Fruit fly (Drosophila melanogaster) whole organism, embryonic: Measurements from ENCODE around the gene nol.

Experiments
- Abd-B ChIP-seq: fragments of 200-800 bp; sonication (Bioruptor generic); optimal IDR thresholded peaks from 2 replicates; lab custom pipeline; 2018; ENCODE audit warnings: missing biosample characterization, mild to moderate bottlenecking, missing genetic modification characterization, moderate library complexity
- B-H1 ChIP-seq: fragments of 200-800 bp; sonication (Bioruptor generic); IDR thresholded peaks from 3 replicates; pipeline ENCODE4 v1.3.6; 2022; ENCODE audit warnings: missing biosample characterization, missing genetic modification characterization
- B-H2 ChIP-seq: fragments of 200-800 bp; sonication (Bioruptor generic); optimal IDR thresholded peaks from 2 replicates; lab custom pipeline; 2018; ENCODE audit warnings: missing biosample characterization, mild to moderate bottlenecking, missing genetic modification characterization
- CG10147 ChIP-seq: fragments of 200-800 bp; sonication (Bioruptor generic); optimal IDR thresholded peaks from 2 replicates; lab custom pipeline; 2019; ENCODE audit warnings: missing biosample characterization, mild to moderate bottlenecking, missing genetic modification characterization, moderate library complexity
- CG1024 ChIP-seq: fragments of 200-800 bp; sonication (Bioruptor generic); IDR thresholded peaks from 2 replicates; pipeline ENCODE4 v1.3.6; 2022; ENCODE audit warnings: missing biosample characterization, missing genetic modification characterization
- CG10321 ChIP-seq: fragments of 200-800 bp; sonication (Bioruptor generic); IDR thresholded peaks from 2 replicates; pipeline ENCODE4 v1.3.6; 2022; ENCODE audit warnings: missing biosample characterization, missing genetic modification characterization
- CG11695 ChIP-seq: fragments of 200-800 bp; sonication (Bioruptor generic); IDR thresholded peaks from 3 replicates; pipeline ENCODE4 v1.3.6; 2022; ENCODE audit warnings: missing biosample characterization, missing genetic modification characterization
- CG13287 ChIP-seq: fragments of 200-800 bp; sonication (Bioruptor generic); IDR thresholded peaks from 2 replicates; pipeline ENCODE4 v1.3.6; 2022; ENCODE audit warnings: missing biosample characterization, missing genetic modification characterization; ENCODE audit not compliant: partially characterized antibody
- CG14050 ChIP-seq: fragments of 200-800 bp; sonication (Bioruptor generic); IDR thresholded peaks from 3 replicates; pipeline ENCODE4 v1.3.6; 2022; ENCODE audit warnings: missing biosample characterization, missing genetic modification characterization
- CG1529 ChIP-seq: fragments of 200-800 bp; sonication (Bioruptor generic); optimal IDR thresholded peaks from 3 replicates; lab custom pipeline; 2018; ENCODE audit warnings: missing biosample characterization, missing genetic modification characterization
- CG18011 ChIP-seq: fragments of 200-800 bp; sonication (Bioruptor generic); optimal IDR thresholded peaks from 2 replicates; lab custom pipeline; 2017; ENCODE audit warnings: missing biosample characterization, missing genetic modification characterization, mild to moderate bottlenecking, moderate library complexity, missing genotype
- CG18599 ChIP-seq: fragments of 200-800 bp; sonication (Bioruptor generic); optimal IDR thresholded peaks from 3 replicates; lab custom pipeline; 2017; ENCODE audit warnings: missing biosample characterization, missing genetic modification characterization, mild to moderate bottlenecking, moderate library complexity, missing genetic modification reagents
- CG2116 ChIP-seq: fragments of 200-800 bp; sonication (Bioruptor generic); optimal IDR thresholded peaks from 3 replicates; lab custom pipeline; 2018; ENCODE audit warnings: missing biosample characterization, mild to moderate bottlenecking, missing genetic modification characterization
- CG2120 ChIP-seq: fragments of 200-800 bp; sonication (Bioruptor generic); optimal IDR thresholded peaks from 3 replicates; lab custom pipeline; 2016; ENCODE audit warnings: missing biosample characterization, missing genetic modification characterization
- CG31365 ChIP-seq: fragments of 200-800 bp; sonication (Bioruptor generic); optimal IDR thresholded peaks from 2 replicates; lab custom pipeline; 2018; ENCODE audit warnings: missing biosample characterization, mild to moderate bottlenecking, missing genetic modification characterization
- CG31388 ChIP-seq: fragments of 200-800 bp; sonication (Bioruptor generic); optimal IDR thresholded peaks from 2 replicates; lab custom pipeline; 2016; ENCODE audit warnings: missing biosample characterization, missing genetic modification characterization
- CG3163 ChIP-seq: fragments of 200-800 bp; sonication (Bioruptor generic); optimal IDR thresholded peaks from 3 replicates; lab custom pipeline; 2016; ENCODE audit warnings: missing biosample characterization, missing genetic modification characterization
- CG6654 ChIP-seq: fragments of 200-800 bp; sonication (Bioruptor generic); optimal IDR thresholded peaks from 2 replicates; lab custom pipeline; 2017; ENCODE audit warnings: missing biosample characterization, mild to moderate bottlenecking, missing genetic modification characterization
- CG9609 ChIP-seq: fragments of 200-800 bp; sonication (Bioruptor generic); optimal IDR thresholded peaks from 3 replicates; lab custom pipeline; 2016; ENCODE audit warnings: missing biosample characterization, missing genetic modification characterization
- D19A ChIP-seq: fragments of 200-800 bp; optimal IDR thresholded peaks from 3 replicates; lab custom pipeline; 2019; ENCODE audit warnings: missing biosample characterization, mild to moderate bottlenecking, missing genetic modification characterization, moderate library complexity
- Dek ChIP-seq: fragments of 200-800 bp; sonication (Bioruptor generic); optimal IDR thresholded peaks from 3 replicates; lab custom pipeline; 2019; ENCODE audit warnings: missing biosample characterization, mild to moderate bottlenecking, missing genetic modification characterization, moderate library complexity
- Dip3 ChIP-seq: fragments of 200-800 bp; sonication (Bioruptor generic); optimal IDR thresholded peaks from 3 replicates; lab custom pipeline; 2016; ENCODE audit warnings: missing biosample characterization, missing genetic modification characterization
- HLH4C ChIP-seq: fragments of 200-800 bp; sonication (Bioruptor generic); IDR thresholded peaks from 3 replicates; pipeline ENCODE4 v1.3.6; 2022; ENCODE audit warnings: missing biosample characterization, missing genetic modification characterization; ENCODE audit not compliant: partially characterized antibody
- HLH54F ChIP-seq: fragments of 200-800 bp; sonication (Bioruptor generic); optimal IDR thresholded peaks from 3 replicates; lab custom pipeline; 2016; ENCODE audit warnings: missing biosample characterization, missing genetic modification characterization
- Hmr ChIP-seq: fragments of 200-800 bp; sonication (Bioruptor generic); optimal IDR thresholded peaks from 3 replicates; lab custom pipeline; 2017; ENCODE audit warnings: mild to moderate bottlenecking, missing biosample characterization, missing genetic modification reagents, missing genetic modification characterization
- Max ChIP-seq: fragments of 200-800 bp; sonication (Bioruptor generic); optimal IDR thresholded peaks from 2 replicates; lab custom pipeline; 2016; ENCODE audit warnings: missing biosample characterization, mild to moderate bottlenecking, missing genetic modification characterization
- Meics ChIP-seq: fragments of 200-800 bp; sonication (Bioruptor generic); optimal IDR thresholded peaks from 2 replicates; lab custom pipeline; 2017; ENCODE audit warnings: missing biosample characterization, mild to moderate bottlenecking, missing genetic modification characterization
- NC2α ChIP-seq: fragments of 200-800 bp; sonication (Bioruptor generic); optimal IDR thresholded peaks from 2 replicates; lab custom pipeline; 2016; ENCODE audit warnings: missing biosample characterization, missing genetic modification characterization
- Usf ChIP-seq: fragments of 200-800 bp; sonication (Bioruptor generic); optimal IDR thresholded peaks from 2 replicates; lab custom pipeline; 2017; ENCODE audit warnings: missing genotype, missing biosample characterization, missing genetic modification characterization
- abd-A ChIP-seq: fragments of 200-800 bp; sonication (Bioruptor generic); optimal IDR thresholded peaks from 3 replicates; lab custom pipeline; 2019; ENCODE audit warnings: missing biosample characterization, mild to moderate bottlenecking, missing genetic modification characterization, moderate library complexity
- cato ChIP-seq: fragments of 200-800 bp; sonication (Bioruptor generic); optimal IDR thresholded peaks from 2 replicates; lab custom pipeline; 2016; ENCODE audit warnings: missing biosample characterization, missing genetic modification characterization, borderline replicate concordance
- chif ChIP-seq, 2 experiments: fragments of 200-800 bp; sonication (Bioruptor generic); optimal IDR thresholded peaks; 3 replicates each; lab custom pipeline; 2016; ENCODE audit warnings: missing biosample characterization in 2 of 2, missing genetic modification characterization in 2 of 2
- disco-r ChIP-seq: fragments of 200-800 bp; sonication (Bioruptor generic); optimal IDR thresholded peaks from 2 replicates; lab custom pipeline; 2016; ENCODE audit warnings: missing biosample characterization, missing genetic modification characterization
- ems ChIP-seq: fragments of 200-800 bp; sonication (Bioruptor generic); optimal IDR thresholded peaks from 3 replicates; lab custom pipeline; 2016; ENCODE audit warnings: missing biosample characterization, missing genetic modification characterization
- eyg ChIP-seq: fragments of 200-800 bp; sonication (Bioruptor generic); optimal IDR thresholded peaks from 3 replicates; lab custom pipeline; 2016; ENCODE audit warnings: missing biosample characterization, missing genetic modification characterization
- gsb-n ChIP-seq: fragments of 200-800 bp; sonication (Bioruptor generic); optimal IDR thresholded peaks from 3 replicates; lab custom pipeline; 2018; ENCODE audit warnings: missing biosample characterization, mild to moderate bottlenecking, missing genetic modification characterization
- jumu ChIP-seq: fragments of 200-800 bp; sonication (Bioruptor generic); optimal IDR thresholded peaks from 3 replicates; lab custom pipeline; 2016; ENCODE audit warnings: missing biosample characterization, missing genetic modification characterization
- klu ChIP-seq: fragments of 200-800 bp; sonication (Bioruptor generic); IDR thresholded peaks from 2 replicates; pipeline ENCODE4 v1.3.6; 2022; ENCODE audit warnings: missing biosample characterization, missing genetic modification characterization
- odd ChIP-seq: fragments of 200-800 bp; sonication (Bioruptor generic); optimal IDR thresholded peaks from 2 replicates; lab custom pipeline; 2017; ENCODE audit warnings: missing biosample characterization, mild to moderate bottlenecking, missing genetic modification characterization
- pnt ChIP-seq: fragments of 200-800 bp; sonication (Bioruptor generic); optimal IDR thresholded peaks from 3 replicates; lab custom pipeline; 2016; ENCODE audit warnings: missing biosample characterization, missing genetic modification characterization
- row ChIP-seq: fragments of 200-800 bp; sonication (Bioruptor generic); IDR thresholded peaks from 3 replicates; pipeline ENCODE4 v1.3.6; 2022; ENCODE audit warnings: missing biosample characterization, missing genetic modification characterization
- salm ChIP-seq: fragments of 200-800 bp; sonication (Bioruptor generic); optimal IDR thresholded peaks from 2 replicates; lab custom pipeline; 2018; ENCODE audit warnings: missing biosample characterization, mild to moderate bottlenecking, missing genetic modification characterization
- slou ChIP-seq: fragments of 200-800 bp; sonication (Bioruptor generic); optimal IDR thresholded peaks from 3 replicates; lab custom pipeline; 2016; ENCODE audit warnings: missing biosample characterization, missing genetic modification characterization
- tgo ChIP-seq: fragments of 200-800 bp; sonication (Bioruptor generic); IDR thresholded peaks from 3 replicates; pipeline ENCODE4 v1.3.6; 2022; ENCODE audit warnings: missing biosample characterization, missing genetic modification characterization
- trem ChIP-seq: fragments of 200-800 bp; optimal IDR thresholded peaks from 3 replicates; lab custom pipeline; 2019; ENCODE audit warnings: missing biosample characterization, mild to moderate bottlenecking, missing genetic modification characterization, moderate library complexity
- trh ChIP-seq: fragments of 200-800 bp; sonication (Bioruptor generic); optimal IDR thresholded peaks from 2 replicates; lab custom pipeline; 2016; ENCODE audit warnings: missing biosample characterization, missing genetic modification characterization
- twi ChIP-seq: fragments of 200-800 bp; optimal IDR thresholded peaks from 2 replicates; lab custom pipeline; 2019; ENCODE audit warnings: missing biosample characterization, mild to moderate bottlenecking, missing genetic modification characterization, moderate library complexity
- wdn ChIP-seq: fragments of 200-800 bp; sonication (Bioruptor generic); IDR thresholded peaks from 2 replicates; pipeline ENCODE4 v1.3.6; 2022; ENCODE audit warnings: missing biosample characterization, missing genetic modification characterization
- zfh2 ChIP-seq: fragments of 200-800 bp; sonication (Bioruptor generic); optimal IDR thresholded peaks from 2 replicates; lab custom pipeline; 2016; ENCODE audit warnings: missing biosample characterization, missing genetic modification characterization

Gene nol

dm6 chr3L:11118627-11119395 lies 11.8 kb upstream of the nol start (continued):
- peak; percentile 53; the same call in 1 of the 2 replicates for TF ChIP-seq CG13287
- TF ChIP-seq wdn, result peak; percentile 51; the same call in 1 of the 2 replicates
- peak; percentile 56 for TF ChIP-seq CG2120 (GFP tag; lab: Kevin White, UChicago)
- TF ChIP-seq CG11695 (GFP tag; lab: Robert Waterston, UW), result peak; percentile 57; the same call in 1 of the 3 replicates
- no peak for TF ChIP-seq HLH4C (GFP tag; lab: Robert Waterston, UW)
- no peak for TF ChIP-seq CG10321 (GFP tag; lab: Robert Waterston, UW)
- TF ChIP-seq CG6654 (GFP tag; lab: Kevin White, UChicago), result no peak
- peak; percentile 37 for TF ChIP-seq salm (tag; lab: Kevin White, UChicago)
- TF ChIP-seq tgo (GFP tag; lab: Robert Waterston, UW), result peak; percentile 27; the same call in 1 of the 3 replicates
- peak; percentile 89 for TF ChIP-seq Hmr
- peak; percentile 74 for TF ChIP-seq Meics (GFP tag; lab: Kevin White, UChicago)
- TF ChIP-seq disco-r (GFP tag; lab: Kevin White, UChicago), result peak; percentile 76
- TF ChIP-seq abd-A (tag; lab: Kevin White, UChicago), result peak; percentile 98
- TF ChIP-seq chif (GFP tag; optimal IDR thresholded peaks at IDR 0.05; lab: Kevin White, UChicago), result peak; percentile 23 to 65
- TF ChIP-seq Dek (tag; lab: Kevin White, UChicago), result peak; percentile 55
- TF ChIP-seq CG18599 (GFP tag; lab: Kevin White, UChicago), result peak; percentile 91
- no peak for TF ChIP-seq zfh2 (GFP tag; lab: Kevin White, UChicago)
- TF ChIP-seq eyg, result peak; percentile 33
- peak; percentile 72 for TF ChIP-seq CG1529 (GFP tag; lab: Kevin White, UChicago)
- peak; percentile 38 for TF ChIP-seq HLH54F
- TF ChIP-seq NC2α, result peak; percentile 69
- TF ChIP-seq B-H1 (GFP tag; lab: Robert Waterston, UW), result no peak
- TF ChIP-seq Dip3 (GFP tag; lab: Kevin White, UChicago), result peak; percentile 31
- peak; percentile 68; the same call in 1 of the 2 replicates for TF ChIP-seq CG1024 (GFP tag; lab: Robert Waterston, UW)
- TF ChIP-seq gsb-n (tag; lab: Kevin White, UChicago), result peak; percentile 57
- TF ChIP-seq CG9609, result peak; percentile 16
- no peak for TF ChIP-seq Abd-B (GFP tag; lab: Kevin White, UChicago)
- peak; percentile 48 for TF ChIP-seq pnt (GFP tag; lab: Kevin White, UChicago)
- TF ChIP-seq Max (GFP tag; lab: Kevin White, UChicago), result peak; percentile 49
- peak; percentile 69 for TF ChIP-seq CG10147 (GFP tag; lab: Kevin White, UChicago)
- peak; percentile 22 for TF ChIP-seq slou (GFP tag; lab: Kevin White, UChicago)
- TF ChIP-seq CG3163 (GFP tag; lab: Kevin White, UChicago), result peak; percentile 72
- no peak for TF ChIP-seq Usf (GFP tag; lab: Kevin White, UChicago)
- no peak for TF ChIP-seq klu
- peak; percentile 58 for TF ChIP-seq odd (GFP tag; lab: Kevin White, UChicago)
- TF ChIP-seq B-H2 (GFP tag; lab: Kevin White, UChicago), result peak; percentile 92
- TF ChIP-seq CG31388 (GFP tag; lab: Kevin White, UChicago), result peak; percentile 5
- TF ChIP-seq ems (GFP tag; lab: Kevin White, UChicago), result peak; percentile 15
- TF ChIP-seq CG2116 (GFP tag; lab: Kevin White, UChicago), result peak; percentile 54
- peak; percentile 54 for TF ChIP-seq twi (tag; lab: Kevin White, UChicago)
- TF ChIP-seq row (GFP tag; lab: Robert Waterston, UW), result peak; percentile 43
- TF ChIP-seq jumu (GFP tag; lab: Kevin White, UChicago), result peak; percentile 39
- no peak for TF ChIP-seq trem (tag; lab: Kevin White, UChicago)
- TF ChIP-seq CG18011 (GFP tag; lab: Kevin White, UChicago), result peak; percentile 23
- TF ChIP-seq trh, result peak; percentile 19
- peak; percentile 48; the same call in 1 of the 3 replicates for TF ChIP-seq CG14050 (GFP tag; lab: Robert Waterston, UW)
- TF ChIP-seq D19A (tag; lab: Kevin White, UChicago), result peak; percentile 53
- peak; percentile 77 for TF ChIP-seq CG31365 (tag; lab: Kevin White, UChicago)
- TF ChIP-seq cato, result no peak
